Fruit fly (Drosophila melanogaster): Measurements from ENCODE around the gene Fhos.

DNA sequence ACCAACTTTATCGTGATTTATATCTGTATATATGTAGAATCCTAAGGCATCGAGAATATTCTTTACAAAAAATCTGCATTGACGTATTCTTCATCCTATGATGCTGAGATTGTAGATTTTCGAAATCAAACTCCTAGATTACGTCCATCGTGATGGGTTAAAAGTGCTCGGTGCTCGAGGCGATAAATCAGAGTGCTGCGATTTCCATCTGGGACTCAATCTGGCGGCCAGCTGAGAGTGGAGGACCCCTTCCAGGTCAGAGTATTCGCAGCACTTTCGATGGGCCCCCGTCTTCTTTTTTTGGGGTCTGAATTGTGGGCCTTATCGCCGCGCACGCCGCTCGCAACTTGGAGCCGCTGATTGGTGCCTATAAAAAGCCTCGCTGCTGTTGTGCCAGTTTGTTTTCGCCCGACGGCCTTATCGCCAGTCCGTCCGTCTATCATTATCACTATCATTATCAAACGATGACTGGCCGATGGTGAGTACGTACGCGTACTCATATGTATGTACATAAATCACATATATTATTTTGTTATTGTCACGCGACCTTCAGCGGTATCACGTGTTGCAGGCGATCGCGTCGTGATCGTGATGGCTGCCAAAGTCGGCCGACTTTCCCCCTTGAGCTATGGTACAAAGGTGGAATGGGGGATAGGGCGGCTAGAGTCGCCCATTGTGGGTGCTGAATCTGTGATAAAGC, 48.6 kb upstream of the Fhos start:
- TF ChIP-seq Gug (GFP tag; IDR thresholded peaks at IDR 0.05) = no peak
- TF ChIP-seq CG11762 (GFP tag; optimal IDR thresholded peaks at IDR 0.05; ENCODE audit: insufficient read depth) = no peak
- no peak for TF ChIP-seq CG1621 (tag; optimal IDR thresholded peaks at IDR 0.05)
- TF ChIP-seq CG32006 (GFP tag; optimal IDR thresholded peaks at IDR 0.05) = no peak
- TF ChIP-seq CG4318 (GFP tag; optimal IDR thresholded peaks at IDR 0.05) = no peak
- TF ChIP-seq CG8319 (GFP tag; optimal IDR thresholded peaks at IDR 0.05) = no peak
- TF ChIP-seq dac (GFP tag; optimal IDR thresholded peaks at IDR 0.05) = no peak
- peak; percentile 48 for TF ChIP-seq Eip93F (GFP tag; optimal IDR thresholded peaks at IDR 0.05)
- peak; percentile 96 for TF ChIP-seq svp (GFP tag)
